Fruit fly (Drosophila melanogaster) whole organism, embryonic: ENCODE measurements around the gene PEK.

Experiments
- Atf3 ChIP-seq: fragments of 200-800 bp; sonication (Bioruptor generic); optimal IDR thresholded peaks from 3 replicates; lab custom pipeline; 2016; ENCODE audit warnings: missing biosample characterization, missing genetic modification characterization
- Atf6 ChIP-seq: fragments of 200-800 bp; sonication (Bioruptor generic); IDR thresholded peaks from 2 replicates; pipeline ENCODE4 v1.3.6; 2022; ENCODE audit warnings: missing biosample characterization, missing genetic modification characterization
- BEAF-32 ChIP-seq: fragments of 200-800 bp; sonication (Bioruptor generic); optimal IDR thresholded peaks from 3 replicates; lab custom pipeline; 2017; ENCODE audit warnings: missing biosample characterization, missing genetic modification characterization, mild to moderate bottlenecking, moderate library complexity, missing genetic modification reagents
- Bdp1 ChIP-seq: fragments of 200-800 bp; sonication (Bioruptor generic); optimal IDR thresholded peaks from 3 replicates; lab custom pipeline; 2016; ENCODE audit warnings: missing biosample characterization, missing genetic modification characterization
- Bgb ChIP-seq: fragments of 200-800 bp; sonication (Bioruptor generic); IDR thresholded peaks from 2 replicates; pipeline ENCODE4 v1.3.6; 2022; ENCODE audit warnings: missing biosample characterization, missing genetic modification characterization; ENCODE audit not compliant: partially characterized antibody
- CG10431 ChIP-seq: fragments of 200-800 bp; sonication (Bioruptor generic); optimal IDR thresholded peaks from 3 replicates; lab custom pipeline; 2018; ENCODE audit warnings: missing biosample characterization, mild to moderate bottlenecking, missing genetic modification characterization
- CG11504 ChIP-seq: fragments of 200-800 bp; sonication (Bioruptor generic); optimal IDR thresholded peaks from 3 replicates; lab custom pipeline; 2019; ENCODE audit warnings: missing biosample characterization, mild to moderate bottlenecking, missing genetic modification characterization, moderate library complexity
- CG13287 ChIP-seq: fragments of 200-800 bp; sonication (Bioruptor generic); IDR thresholded peaks from 2 replicates; pipeline ENCODE4 v1.3.6; 2022; ENCODE audit warnings: missing biosample characterization, missing genetic modification characterization; ENCODE audit not compliant: partially characterized antibody
- CG14050 ChIP-seq: fragments of 200-800 bp; sonication (Bioruptor generic); IDR thresholded peaks from 3 replicates; pipeline ENCODE4 v1.3.6; 2022; ENCODE audit warnings: missing biosample characterization, missing genetic modification characterization
- CG14710 ChIP-seq: fragments of 200-800 bp; sonication (Bioruptor generic); optimal IDR thresholded peaks from 3 replicates; lab custom pipeline; 2019; ENCODE audit warnings: missing biosample characterization, mild to moderate bottlenecking, missing genetic modification characterization, moderate library complexity
- CG1602 ChIP-seq: fragments of 200-800 bp; sonication (Bioruptor generic); optimal IDR thresholded peaks from 3 replicates; lab custom pipeline; 2016; ENCODE audit warnings: missing biosample characterization, missing genetic modification characterization
- CG16813 ChIP-seq: fragments of 200-800 bp; sonication (Bioruptor generic); IDR thresholded peaks from 3 replicates; pipeline ENCODE4 v1.3.6; 2022; ENCODE audit warnings: missing biosample characterization, missing genetic modification characterization; ENCODE audit not compliant: partially characterized antibody
- CG18476 ChIP-seq: fragments of 200-800 bp; sonication (Bioruptor generic); optimal IDR thresholded peaks from 2 replicates; lab custom pipeline; 2016; ENCODE audit warnings: missing biosample characterization, mild to moderate bottlenecking, missing genetic modification characterization
- CG4424 ChIP-seq: fragments of 200-800 bp; sonication (Bioruptor generic); optimal IDR thresholded peaks from 3 replicates; lab custom pipeline; 2016; ENCODE audit warnings: missing biosample characterization, missing genetic modification characterization
- CG6765 ChIP-seq: fragments of 200-800 bp; sonication (Bioruptor generic); optimal IDR thresholded peaks from 3 replicates; lab custom pipeline; 2017; ENCODE audit warnings: missing biosample characterization, mild to moderate bottlenecking, missing genetic modification characterization
- CG6791 ChIP-seq: fragments of 200-800 bp; sonication (Bioruptor generic); IDR thresholded peaks from 3 replicates; pipeline ENCODE4 v1.3.6; 2022; ENCODE audit warnings: missing biosample characterization, missing genetic modification characterization; ENCODE audit not compliant: partially characterized antibody
- CG8290 ChIP-seq, 3 experiments: fragments of 200-800 bp; sonication (Bioruptor generic); optimal IDR thresholded peaks; 2 replicates each; lab custom pipeline; 2016 to 2019; ENCODE audit warnings: missing biosample characterization in 3 of 3, missing genetic modification characterization in 3 of 3, mild to moderate bottlenecking in 2 of 3, moderate library complexity in 1 of 3
- CG8388 ChIP-seq: fragments of 200-800 bp; sonication (Bioruptor generic); optimal IDR thresholded peaks from 2 replicates; lab custom pipeline; 2019; ENCODE audit warnings: missing biosample characterization, mild to moderate bottlenecking, missing genetic modification characterization, moderate library complexity
- CG8944 ChIP-seq: fragments of 200-800 bp; sonication (Bioruptor generic); optimal IDR thresholded peaks from 3 replicates; lab custom pipeline; 2016; ENCODE audit warnings: missing biosample characterization, missing genetic modification characterization
- CG9797 ChIP-seq: fragments of 200-800 bp; sonication (Bioruptor generic); optimal IDR thresholded peaks from 3 replicates; lab custom pipeline; 2018; ENCODE audit warnings: missing biosample characterization, mild to moderate bottlenecking, missing genetic modification characterization
- Dip3 ChIP-seq: fragments of 200-800 bp; sonication (Bioruptor generic); optimal IDR thresholded peaks from 3 replicates; lab custom pipeline; 2016; ENCODE audit warnings: missing biosample characterization, missing genetic modification characterization
- Doc3 ChIP-seq: fragments of 200-800 bp; sonication (Bioruptor generic); IDR thresholded peaks from 3 replicates; pipeline ENCODE4 v1.3.6; 2022; ENCODE audit warnings: missing biosample characterization, missing genetic modification characterization; ENCODE audit not compliant: partially characterized antibody
- Eip74EF ChIP-seq, 2 experiments: fragments of 200-800 bp in 1 of 2; fragments of >200 bp in 1 of 2; sonication (Bioruptor generic) in 1 of 2; optimal IDR thresholded peaks; 2 replicates each; lab custom pipeline; 2017 to 2019; ENCODE audit warnings: missing biosample characterization in 2 of 2, missing genetic modification characterization in 2 of 2, mild to moderate bottlenecking in 1 of 2, moderate library complexity in 1 of 2
- GATAe ChIP-seq: fragments of 200-800 bp; sonication (Bioruptor generic); conservative IDR thresholded peaks from 2 replicates; pipeline ENCODE4 v1.3.6; 2022; ENCODE audit warnings: missing biosample characterization, missing genetic modification characterization
- HLHmδ ChIP-seq: fragments of 200-800 bp; sonication (Bioruptor generic); optimal IDR thresholded peaks from 2 replicates; lab custom pipeline; 2018; ENCODE audit warnings: missing biosample characterization, mild to moderate bottlenecking, missing genetic modification characterization, moderate library complexity
- Mrtf ChIP-seq: fragments of 200-800 bp; sonication (Bioruptor generic); IDR thresholded peaks from 3 replicates; pipeline ENCODE4 v1.3.6; 2022; ENCODE audit warnings: missing biosample characterization, missing genetic modification characterization
- Sox102F ChIP-seq: fragments of 200-800 bp; sonication (Bioruptor generic); optimal IDR thresholded peaks from 2 replicates; lab custom pipeline; 2018; ENCODE audit warnings: missing biosample characterization, mild to moderate bottlenecking, missing genetic modification characterization, moderate library complexity
- Spps ChIP-seq: fragments of 200-800 bp; sonication (Bioruptor generic); optimal IDR thresholded peaks from 2 replicates; lab custom pipeline; 2018; ENCODE audit warnings: missing biosample characterization, mild to moderate bottlenecking, missing genetic modification characterization
- YL-1 ChIP-seq: fragments of 200-800 bp; sonication (Bioruptor generic); optimal IDR thresholded peaks from 3 replicates; lab custom pipeline; 2017; ENCODE audit warnings: missing biosample characterization, mild to moderate bottlenecking, missing genetic modification characterization
- al ChIP-seq: fragments of 200-800 bp; sonication (Bioruptor generic); IDR thresholded peaks from 2 replicates; pipeline ENCODE4 v1.3.6; 2022; ENCODE audit warnings: missing biosample characterization, missing genetic modification characterization
- bcd ChIP-seq: fragments of 200-800 bp; sonication (Bioruptor generic); optimal IDR thresholded peaks from 2 replicates; lab custom pipeline; 2017; ENCODE audit warnings: missing biosample characterization, mild to moderate bottlenecking, missing genetic modification characterization
- cato ChIP-seq: fragments of 200-800 bp; sonication (Bioruptor generic); optimal IDR thresholded peaks from 2 replicates; lab custom pipeline; 2016; ENCODE audit warnings: missing biosample characterization, missing genetic modification characterization, borderline replicate concordance
- chif ChIP-seq, 2 experiments: fragments of 200-800 bp; sonication (Bioruptor generic); optimal IDR thresholded peaks; 3 replicates each; lab custom pipeline; 2016; ENCODE audit warnings: missing biosample characterization in 2 of 2, missing genetic modification characterization in 2 of 2
- croc ChIP-seq: fragments of 200-800 bp; sonication (Bioruptor generic); conservative IDR thresholded peaks from 3 replicates; pipeline ENCODE4 v1.3.6; 2022; ENCODE audit warnings: missing biosample characterization, missing genetic modification characterization
- esg ChIP-seq: fragments of 200-800 bp; sonication (Bioruptor generic); conservative IDR thresholded peaks from 2 replicates; pipeline ENCODE4 v1.3.6; 2022; ENCODE audit warnings: missing biosample characterization, missing genetic modification characterization
- eyg ChIP-seq: fragments of 200-800 bp; sonication (Bioruptor generic); optimal IDR thresholded peaks from 3 replicates; lab custom pipeline; 2016; ENCODE audit warnings: missing biosample characterization, missing genetic modification characterization
- fd96Cb ChIP-seq: fragments of 200-800 bp; sonication (Bioruptor generic); optimal IDR thresholded peaks from 2 replicates; lab custom pipeline; 2018; ENCODE audit warnings: missing biosample characterization, mild to moderate bottlenecking, missing genetic modification characterization, moderate library complexity
- fu2 ChIP-seq: fragments of 200-800 bp; sonication (Bioruptor generic); optimal IDR thresholded peaks from 2 replicates; lab custom pipeline; 2016; ENCODE audit warnings: missing biosample characterization, missing genetic modification characterization
- her ChIP-seq: fragments of 200-800 bp; sonication (Bioruptor generic); optimal IDR thresholded peaks from 2 replicates; lab custom pipeline; 2016; ENCODE audit warnings: missing biosample characterization, missing genetic modification characterization
- lola ChIP-seq, 3 experiments: fragments of >200 bp in 2 of 3; fragments of 200-800 bp in 1 of 3; sonication (Bioruptor generic) in 1 of 3; optimal IDR thresholded peaks; 2 replicates each; lab custom pipeline; 2017 to 2019; ENCODE audit warnings: missing biosample characterization in 3 of 3, missing genetic modification characterization in 3 of 3, mild to moderate bottlenecking in 1 of 3, moderate library complexity in 1 of 3
- nmo ChIP-seq: fragments of 200-800 bp; sonication (Bioruptor generic); optimal IDR thresholded peaks from 2 replicates; lab custom pipeline; 2018; ENCODE audit warnings: missing biosample characterization, mild to moderate bottlenecking, missing genetic modification characterization, moderate library complexity
- onecut ChIP-seq: fragments of 200-800 bp; sonication (Bioruptor generic); IDR thresholded peaks from 2 replicates; pipeline ENCODE4 v1.3.6; 2022; ENCODE audit warnings: missing biosample characterization, missing genetic modification characterization
- pho ChIP-seq: fragments of 200-800 bp; sonication (Bioruptor generic); optimal IDR thresholded peaks from 2 replicates; lab custom pipeline; 2016; ENCODE audit warnings: missing biosample characterization, missing genetic modification characterization
- psq ChIP-seq: fragments of 200-800 bp; sonication (Bioruptor generic); optimal IDR thresholded peaks from 2 replicates; lab custom pipeline; 2017; ENCODE audit warnings: missing biosample characterization, missing genetic modification characterization
- slbo ChIP-seq: fragments of 200-800 bp; sonication (Bioruptor generic); IDR thresholded peaks from 2 replicates; pipeline ENCODE4 v1.3.6; 2022; ENCODE audit warnings: missing biosample characterization, missing genetic modification characterization
- sna ChIP-seq: fragments of 200-800 bp; sonication (Bioruptor generic); IDR thresholded peaks from 2 replicates; pipeline ENCODE4 v1.3.6; 2022; ENCODE audit warnings: missing biosample characterization, missing genetic modification characterization; ENCODE audit not compliant: partially characterized antibody
- stwl ChIP-seq: fragments of 200-800 bp; sonication (Bioruptor generic); optimal IDR thresholded peaks from 3 replicates; lab custom pipeline; 2018; ENCODE audit warnings: missing biosample characterization, mild to moderate bottlenecking, missing genetic modification characterization, moderate library complexity
- unpg ChIP-seq: fragments of 200-800 bp; sonication (Bioruptor generic); optimal IDR thresholded peaks from 3 replicates; lab custom pipeline; 2018; ENCODE audit warnings: missing biosample characterization, mild to moderate bottlenecking, missing genetic modification characterization, moderate library complexity

Gene PEK

dm6 chr3R:5485295-5485718 is 20.8 kb upstream of the PEK start, which contains the start of gene CG31550 (continued):
- TF ChIP-seq slbo (peak; percentile 91), Bgb (GFP tag; lab: Robert Waterston, UW) (no peak), cato (GFP tag; lab: Kevin White, UChicago) (peak; percentile 19), stwl (tag; lab: Kevin White, UChicago) (peak; percentile 85), CG16813 (GFP tag; lab: Robert Waterston, UW) (no peak), Atf3 (GFP tag; lab: Kevin White, UChicago) (peak; percentile 11), eyg (GFP tag; lab: Kevin White, UChicago) (no peak), CG8388 (GFP tag; lab: Kevin White, UChicago) (peak; percentile 62), lola (GFP tag; optimal IDR thresholded peaks at IDR 0.05; lab: Kevin White, UChicago) (peak in 1 of 3 experiments; percentile 65), CG14710 (tag; lab: Kevin White, UChicago) (peak; percentile 74), CG6765 (peak; percentile 12), CG13287 (peak; percentile 46; the same call in 1 of the 2 replicates), onecut (GFP tag; lab: Robert Waterston, UW) (0 out of 2 replicates have a peak, but pooled peaks have one; percentile 30), CG8944 (GFP tag; lab: Kevin White, UChicago) (peak; percentile 54), bcd (peak; percentile 64), chif (GFP tag; optimal IDR thresholded peaks at IDR 0.05; lab: Kevin White, UChicago) (peak; percentile 28 to 44), CG14050 (peak; percentile 62; the same call in 2 of the 3 replicates), BEAF-32 (GFP tag; lab: Kevin White, UChicago) (no peak), Mrtf (peak; percentile 63; the same call in 2 of the 3 replicates), croc (peak; percentile 54; the same call in 2 of the 3 replicates), Eip74EF (GFP tag; optimal IDR thresholded peaks at IDR 0.05; lab: Kevin White, UChicago) (no peak), CG18476 (GFP tag; lab: Kevin White, UChicago) (peak; percentile 27), Sox102F (GFP tag; lab: Kevin White, UChicago) (peak; percentile 73), HLHmδ (GFP tag; lab: Kevin White, UChicago) (no peak), CG11504 (tag; lab: Kevin White, UChicago) (no peak), CG1602 (GFP tag; lab: Kevin White, UChicago) (peak; percentile 76), CG10431 (no peak), Atf6 (GFP tag; lab: Robert Waterston, UW) (peak; percentile 55), psq (GFP tag; lab: Kevin White, UChicago) (no peak), CG6791 (no peak), fd96Cb (tag; lab: Kevin White, UChicago) (peak; percentile 54), pho (peak; percentile 39), CG4424 (GFP tag; lab: Kevin White, UChicago) (peak; percentile 66), Doc3 (no peak), CG9797 (GFP tag; lab: Kevin White, UChicago) (peak; percentile 39), sna (GFP tag; lab: Robert Waterston, UW) (no peak), YL-1 (GFP tag; lab: Kevin White, UChicago) (peak; percentile 82), CG8290 (GFP tag; optimal IDR thresholded peaks at IDR 0.05; lab: Kevin White, UChicago) (peak; percentile 67), CG8290 (tag; optimal IDR thresholded peaks at IDR 0.05; lab: Kevin White, UChicago) (no peak), Spps (peak; percentile 23), fu2 (peak; percentile 48), Bdp1 (GFP tag; lab: Kevin White, UChicago) (peak; percentile 16), Dip3 (peak; percentile 19), GATAe (GFP tag; lab: Robert Waterston, UW) (no peak), al (GFP tag; lab: Robert Waterston, UW) (peak; percentile 79), nmo (GFP tag; lab: Kevin White, UChicago) (peak; percentile 87), unpg (GFP tag; lab: Kevin White, UChicago) (peak; percentile 56), her (no peak), esg (GFP tag; lab: Robert Waterston, UW) (peak; percentile 75)
